Worm (Caenorhabditis elegans) whole organism, L3 larva: Measurements from ENCODE around the gene K06A4.10.

Experiments used
- lsy-12 ChIP-seq: sonication (generic microtip); optimal IDR thresholded peaks from 2 replicates; lab custom pipeline; 2016; ENCODE audit warnings: mild to moderate bottlenecking, missing genetic modification characterization, missing compliant biosample characterization
- nhr-237 ChIP-seq: fragments of 150-350 bp; optimal IDR thresholded peaks from 2 replicates; lab custom pipeline; 2014; ENCODE audit warnings: missing biosample characterization, missing genetic modification characterization
- ztf-4 ChIP-seq: fragments of 150-350 bp; optimal IDR thresholded peaks from 2 replicates; lab custom pipeline; 2014; ENCODE audit warnings: missing biosample characterization, missing genetic modification characterization

- no peak for TF ChIP-seq lsy-12 (tag; lab: Kevin White, UChicago)
- no peak for TF ChIP-seq nhr-237 (tag; lab: Kevin White, UChicago)
- TF ChIP-seq ztf-4 (tag; lab: Kevin White, UChicago), result no peak
Observed at ce11 chrV:9509597-9509996, 20.0 kb upstream of the K06A4.10 start.
